Worm (Caenorhabditis elegans): ENCODE measurements around the gene nlp-35.

ce11 chrIV:9527002-9527401, 8.3 kb upstream of the nlp-35 start:
- TF ChIP-seq ets-4 (GFP tag; optimal IDR thresholded peaks at IDR 0.05): no peak
- TF ChIP-seq lin-54 (GFP tag; optimal IDR thresholded peaks at IDR 0.05): no peak
- TF ChIP-seq F10E7.11 (tag; optimal IDR thresholded peaks at IDR 0.05): no peak
- no peak for TF ChIP-seq dpl-1 (GFP tag; optimal IDR thresholded peaks at IDR 0.05)
- no peak for TF ChIP-seq unc-130 (GFP tag; optimal IDR thresholded peaks at IDR 0.05)
- no peak for TF ChIP-seq hmg-1.2 (GFP tag; IDR thresholded peaks at IDR 0.05)
- TF ChIP-seq K11D2.4 (GFP tag; IDR thresholded peaks at IDR 0.05): no peak
- TF ChIP-seq Y67H2A.10 (GFP tag; conservative IDR thresholded peaks at IDR 0.05): no peak
- TF ChIP-seq atf-7 (tag; optimal IDR thresholded peaks at IDR 0.05): no peak
- TF ChIP-seq dpff-1 (tag; optimal IDR thresholded peaks at IDR 0.05): no peak
- no peak for TF ChIP-seq unc-62 (GFP tag; optimal IDR thresholded peaks at IDR 0.05)
- no peak for TF ChIP-seq F33H1.4 (GFP tag; IDR thresholded peaks at IDR 0.05)
- TF ChIP-seq ztf-25 (GFP tag; IDR thresholded peaks at IDR 0.05): no peak
- no peak for TF ChIP-seq pbrm-1 (GFP tag; IDR thresholded peaks at IDR 0.05)

Measured in whole organism, young adult.